Worm (Caenorhabditis elegans): ENCODE measurements around the gene C44B12.6.

DNA sequence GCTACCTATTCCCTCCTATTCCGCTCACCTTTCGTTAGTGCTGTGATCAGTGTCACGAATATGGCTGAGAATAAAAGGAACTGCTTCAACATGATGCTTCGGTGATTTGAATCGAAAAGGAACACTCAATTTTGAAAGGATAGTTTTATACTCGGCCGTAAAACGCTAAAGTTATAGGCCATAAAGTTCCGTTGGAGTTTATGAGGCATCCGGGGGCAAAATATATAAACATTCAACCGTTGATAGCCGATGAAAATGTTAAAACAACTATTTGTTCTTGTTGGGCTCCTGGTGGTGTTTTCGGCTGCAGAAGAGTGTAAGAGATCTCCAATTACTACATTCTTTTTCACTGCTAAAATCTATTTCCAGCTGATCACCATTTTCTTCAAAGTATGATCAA, 32.0 kb downstream of the C44B12.6 start, which contains the start of the genes C44B12.9 and C44B12.3:
- TF ChIP-seq flt-1 (GFP tag; IDR thresholded peaks at IDR 0.05) (no peak), tbx-11 (GFP tag; IDR thresholded peaks at IDR 0.05) (no peak), aly-1 (tag; optimal IDR thresholded peaks at IDR 0.05) (no peak), pes-1 (GFP tag; IDR thresholded peaks at IDR 0.05) (no peak), tra-4 (tag; optimal IDR thresholded peaks at IDR 0.05) (no peak), ama-1 (optimal IDR thresholded peaks at IDR 0.05) (no peak), sea-1 (GFP tag; conservative IDR thresholded peaks at IDR 0.05) (no peak), hnd-1 (tag; optimal IDR thresholded peaks at IDR 0.05) (no peak), tbx-37 (GFP tag; conservative IDR thresholded peaks at IDR 0.05) (no peak)

Measured in whole organism, early embryonic.